Fruit fly (Drosophila melanogaster): ENCODE data around the gene CG43095.

dm6 chr3R:22770887-22771286 is 683 bp downstream of the CG43095 start, which contains the start of gene CG43094:
- no peak for TF ChIP-seq Dll (optimal IDR thresholded peaks at IDR 0.05)
- TF ChIP-seq usp (GFP tag; optimal IDR thresholded peaks at IDR 0.05), result no peak
- no peak for TF ChIP-seq psq (optimal IDR thresholded peaks at IDR 0.05)
- TF ChIP-seq CG8478 (optimal IDR thresholded peaks at IDR 0.05), result no peak
- no peak for TF ChIP-seq EcR (GFP tag; optimal IDR thresholded peaks at IDR 0.05)
